Worm (Caenorhabditis elegans) whole organism, mixed stage, embryonic: Measurements from ENCODE around the gene dhhc-1.

Experiments used
- ceh-43 ChIP-seq: fragments of 200-800 bp; sonication (Bioruptor generic); optimal IDR thresholded peaks from 2 replicates; lab custom pipeline; 2018; ENCODE audit warnings: mild to moderate bottlenecking, missing genetic modification characterization, moderate library complexity, missing compliant biosample characterization
- ces-1 ChIP-seq: fragments of 150-350 bp; optimal IDR thresholded peaks from 2 replicates; lab custom pipeline; 2014; ENCODE audit warnings: missing biosample characterization, missing genetic modification reagents, missing genetic modification characterization
- lin-13 ChIP-seq: fragments of 150-350 bp; optimal IDR thresholded peaks from 2 replicates; lab custom pipeline; 2014; ENCODE audit warnings: missing biosample characterization, missing genetic modification characterization
- lsy-2 ChIP-seq: fragments of 150-350 bp; optimal IDR thresholded peaks from 2 replicates; lab custom pipeline; 2014; ENCODE audit warnings: missing biosample characterization, missing genetic modification characterization
- nhr-237 ChIP-seq: fragments of 150-350 bp; optimal IDR thresholded peaks from 2 replicates; lab custom pipeline; 2014; ENCODE audit warnings: missing biosample characterization, missing genetic modification characterization
- unc-62 ChIP-seq: fragments of 150-350 bp; optimal IDR thresholded peaks from 2 replicates; lab custom pipeline; 2014; ENCODE audit warnings: missing biosample characterization, missing genetic modification reagents, missing genetic modification characterization

DNA sequence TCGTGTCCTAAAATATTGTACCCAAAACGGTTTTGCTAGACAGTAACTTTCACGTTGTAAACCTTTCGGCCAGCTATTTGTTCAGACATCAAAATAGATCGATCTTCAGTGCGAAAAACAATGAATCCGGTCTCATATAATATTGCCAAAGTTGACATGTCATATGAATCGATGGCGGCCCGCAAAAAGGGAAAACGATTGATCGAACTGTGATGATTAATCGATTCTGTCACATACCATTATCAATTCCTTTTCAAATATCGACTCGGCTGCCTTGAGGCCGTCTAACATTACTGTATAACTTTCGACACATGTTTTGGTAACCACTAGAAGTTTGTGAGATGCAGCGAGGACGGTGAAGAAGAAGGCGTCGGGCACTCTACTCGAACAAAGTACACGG, 27.3 kb downstream of the dhhc-1 start:
- TF ChIP-seq unc-62 (GFP tag; lab: Kevin White, UChicago), result no peak
- TF ChIP-seq nhr-237 (tag; lab: Kevin White, UChicago), result no peak
- no peak for TF ChIP-seq lsy-2
- no peak for TF ChIP-seq lin-13
- TF ChIP-seq ces-1 (GFP tag; lab: Kevin White, UChicago), result no peak
- TF ChIP-seq ceh-43 (GFP tag; lab: Kevin White, UChicago), result no peak
